Worm (Caenorhabditis elegans): ENCODE results near the gene srd-63.

Gene srd-63

DNA sequence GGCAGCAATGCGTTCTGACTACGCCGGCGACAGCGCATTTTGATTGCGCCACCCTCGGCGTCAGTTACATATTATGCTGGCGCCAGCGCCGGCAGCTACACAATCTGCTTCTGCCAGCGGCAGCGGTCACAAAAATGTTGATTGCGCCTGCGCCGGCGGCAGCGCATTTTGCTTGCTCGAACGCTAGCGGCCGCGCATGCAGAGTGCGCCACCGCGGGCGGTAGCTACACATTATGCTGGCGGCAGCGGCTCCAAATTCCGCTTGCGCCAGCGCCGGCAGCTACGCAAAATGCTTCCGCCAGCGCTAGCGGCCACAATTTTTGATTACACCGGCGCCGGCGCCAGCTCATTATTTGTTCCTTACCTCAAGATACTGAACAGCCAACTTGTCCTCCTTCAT is 16.4 kb downstream of the srd-63 start:
- TF ChIP-seq dpl-1 (GFP tag; optimal IDR thresholded peaks at IDR 0.05) (no peak), daf-12 (tag; optimal IDR thresholded peaks at IDR 0.05) (no peak), egl-43 (GFP tag; IDR thresholded peaks at IDR 0.05) (peak; percentile 60; the same call in 1 of the 2 replicates), set-16 (GFP tag; IDR thresholded peaks at IDR 0.05) (peak; percentile 91), dmd-9 (GFP tag; IDR thresholded peaks at IDR 0.05) (0 out of 2 replicates have a peak, but pooled peaks have one; percentile 21), D1046.2 (GFP tag; IDR thresholded peaks at IDR 0.05) (peak; percentile 72; the same call in 1 of the 2 replicates), nhr-42 (GFP tag; IDR thresholded peaks at IDR 0.05) (peak; percentile 25; the same call in 1 of the 2 replicates), Y75B8A.6 (GFP tag; IDR thresholded peaks at IDR 0.05) (no peak)

DNA sequence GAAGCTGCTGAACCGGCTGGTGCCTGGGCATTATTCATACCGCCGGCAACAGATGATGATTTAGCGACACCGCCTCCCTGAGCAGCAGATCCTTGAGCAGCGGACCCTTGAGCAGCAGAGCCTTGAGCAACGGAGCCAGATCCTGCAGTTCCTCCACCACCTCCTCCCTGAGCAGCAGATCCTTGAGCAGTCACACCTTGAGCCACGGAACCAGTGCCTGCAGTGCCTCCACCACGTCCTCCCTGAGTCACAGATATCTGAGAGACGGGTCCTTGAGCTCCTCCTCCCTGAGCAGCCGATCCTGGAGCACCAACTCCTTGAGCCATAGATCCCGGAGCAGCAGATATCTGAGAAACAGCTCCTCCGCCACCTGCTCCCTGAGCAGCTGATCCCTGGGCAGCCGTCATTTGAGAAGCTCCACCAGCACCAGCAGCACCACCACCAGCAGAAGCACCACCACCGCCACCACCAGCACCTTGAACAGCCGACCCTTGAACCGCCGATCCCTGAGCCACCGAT is 17.1 kb downstream of the srd-63 start:
- TF ChIP-seq mes-2 (tag; optimal IDR thresholded peaks at IDR 0.05; ENCODE audit: poor library complexity, severe bottlenecking), result no peak
- no peak for TF ChIP-seq zfp-2 (tag; optimal IDR thresholded peaks at IDR 0.05)
- TF ChIP-seq snpc-1.2 (GFP tag; IDR thresholded peaks at IDR 0.05), result 0 out of 2 replicates have a peak, but pooled peaks have one; percentile 41
- TF ChIP-seq set-16 (GFP tag; IDR thresholded peaks at IDR 0.05), result peak; percentile 95
- TF ChIP-seq unc-39 (tag; optimal IDR thresholded peaks at IDR 0.05), result no peak
- no peak for TF ChIP-seq daf-12 (tag; optimal IDR thresholded peaks at IDR 0.05)

DNA sequence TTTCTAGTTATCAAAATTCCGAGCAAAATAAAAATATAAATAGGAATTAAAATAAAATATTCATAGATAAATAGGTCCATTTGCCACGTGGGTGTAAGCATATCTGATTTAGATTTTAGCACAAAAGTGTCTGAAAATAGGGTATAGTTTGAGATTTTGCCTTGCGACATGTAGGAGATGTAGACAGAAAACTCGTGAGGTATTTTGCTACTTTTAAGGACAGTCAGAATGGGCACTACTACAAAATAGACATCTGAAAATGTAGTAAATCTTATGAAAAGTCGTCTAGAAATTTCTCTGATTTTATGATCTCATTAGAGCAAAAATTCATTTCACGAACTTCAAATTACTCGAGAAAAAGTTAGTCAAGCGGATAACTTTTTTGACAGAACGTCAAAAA is 19.0 kb downstream of the srd-63 start, which contains the start of gene srv-34:
srv-34 (minus strand) TSS at position 101 of the 400 bp plus-strand sequence.
- TF ChIP-seq dmd-8 (GFP tag; IDR thresholded peaks at IDR 0.05) (no peak), unc-62 (GFP tag; optimal IDR thresholded peaks at IDR 0.05 in 1 of 2) (peak in 1 of 2 experiments; percentile 62), unc-62 (tag; optimal IDR thresholded peaks at IDR 0.05) (no peak)

DNA sequence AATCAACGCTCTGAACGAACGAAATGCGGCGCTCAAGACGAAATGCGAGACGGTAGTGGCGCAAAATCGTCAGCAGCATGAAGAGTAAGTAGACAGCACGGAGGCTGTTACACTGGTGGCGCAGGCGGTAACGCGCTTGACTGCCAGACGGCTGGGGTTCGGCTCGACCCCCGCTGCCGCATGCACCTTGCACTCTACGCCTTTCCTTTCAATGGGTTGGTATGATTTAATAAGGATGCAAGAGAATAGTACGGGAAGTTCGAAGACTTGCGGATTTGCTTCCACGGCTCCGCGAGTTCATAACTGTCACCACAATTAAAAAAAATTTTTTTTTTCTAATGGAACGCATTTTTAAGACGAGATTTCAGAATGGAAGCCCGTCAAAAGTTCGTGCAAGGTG is 23.6 kb downstream of the srd-63 start:
- TF ChIP-seq spr-1 (tag; optimal IDR thresholded peaks at IDR 0.05), result peak; percentile 85
- peak; percentile 39 for TF ChIP-seq F37D6.2 (tag; optimal IDR thresholded peaks at IDR 0.05)
- no peak for TF ChIP-seq saeg-2 (GFP tag; IDR thresholded peaks at IDR 0.05)
- peak; percentile 75 for TF ChIP-seq madf-9 (GFP tag; conservative IDR thresholded peaks at IDR 0.05)
- TF ChIP-seq unc-62 (GFP tag; optimal IDR thresholded peaks at IDR 0.05 in 1 of 2), result peak in 1 of 2 experiments; percentile 97
- TF ChIP-seq unc-62 (tag; optimal IDR thresholded peaks at IDR 0.05), result no peak
- TF ChIP-seq zfp-2 (tag; optimal IDR thresholded peaks at IDR 0.05), result peak; percentile 62
- peak; percentile 51 for TF ChIP-seq ztf-7 (tag; optimal IDR thresholded peaks at IDR 0.05)
- peak; percentile 80 for TF ChIP-seq lir-3 (tag; optimal IDR thresholded peaks at IDR 0.05)
- no peak for TF ChIP-seq attf-4 (tag; optimal IDR thresholded peaks at IDR 0.05)
- peak; percentile 91 for TF ChIP-seq D1046.2 (GFP tag; IDR thresholded peaks at IDR 0.05)
- TF ChIP-seq hlh-30 (tag; optimal IDR thresholded peaks at IDR 0.05; ENCODE audit: insufficient read depth), result peak; percentile 69
- TF ChIP-seq arid-1 (GFP tag; conservative IDR thresholded peaks at IDR 0.05), result peak; percentile 81; the same call in 1 of the 2 replicates
- peak; percentile 85 for TF ChIP-seq mes-2 (tag; optimal IDR thresholded peaks at IDR 0.05; ENCODE audit: poor library complexity, severe bottlenecking)
- TF ChIP-seq pqm-1 (tag; optimal IDR thresholded peaks at IDR 0.05), result peak; percentile 42
- peak; percentile 91 for TF ChIP-seq mep-1 (tag; optimal IDR thresholded peaks at IDR 0.05)
- peak; percentile 87 for TF ChIP-seq T26A8.4 (GFP tag; IDR thresholded peaks at IDR 0.05)
- peak; percentile 65 for TF ChIP-seq jun-1 (tag; optimal IDR thresholded peaks at IDR 0.05)
- TF ChIP-seq nhr-41 (GFP tag; IDR thresholded peaks at IDR 0.05), result peak; percentile 88
- peak; percentile 37 for TF ChIP-seq nhr-11 (tag; optimal IDR thresholded peaks at IDR 0.05)
- no peak for TF ChIP-seq unc-39 (tag; optimal IDR thresholded peaks at IDR 0.05)
- TF ChIP-seq F49E8.2 (tag; optimal IDR thresholded peaks at IDR 0.05; ENCODE audit: borderline replicate concordance), result peak; percentile 84
- TF ChIP-seq ztf-11 (tag; optimal IDR thresholded peaks at IDR 0.05), result no peak
- TF ChIP-seq dmd-8 (GFP tag; IDR thresholded peaks at IDR 0.05), result peak; percentile 92
- peak; percentile 6 for TF ChIP-seq ces-1 (GFP tag; optimal IDR thresholded peaks at IDR 0.05)
- no peak for TF ChIP-seq egl-27 (tag; optimal IDR thresholded peaks at IDR 0.05)
- TF ChIP-seq F10B5.3 (tag; optimal IDR thresholded peaks at IDR 0.05), result peak; percentile 70
- TF ChIP-seq nhr-77 (tag; optimal IDR thresholded peaks at IDR 0.05), result no peak
- TF ChIP-seq lin-29 (GFP tag; IDR thresholded peaks at IDR 0.05), result peak; percentile 74; the same call in 1 of the 2 replicates
- peak; percentile 9 for TF ChIP-seq nhr-25 (tag; optimal IDR thresholded peaks at IDR 0.05; ENCODE audit: borderline replicate concordance, insufficient read depth)
- TF ChIP-seq nhr-28 (tag; optimal IDR thresholded peaks at IDR 0.05), result peak; percentile 33
- TF ChIP-seq zip-11 (GFP tag; IDR thresholded peaks at IDR 0.05), result 0 out of 2 replicates have a peak, but pooled peaks have one; percentile 65
- peak; percentile 87 for TF ChIP-seq nhr-102 (tag; optimal IDR thresholded peaks at IDR 0.05)
- no peak for TF ChIP-seq ceh-62 (tag; optimal IDR thresholded peaks at IDR 0.05)
- TF ChIP-seq egl-43 (GFP tag; IDR thresholded peaks at IDR 0.05), result peak; percentile 96
- peak; percentile 69 for TF ChIP-seq sdz-12 (GFP tag; optimal IDR thresholded peaks at IDR 0.05)
